Worm (Caenorhabditis elegans) whole organism, mixed stage, embryonic: Measurements from ENCODE around the gene F12E12.1.

Source experiments
- lsy-2 ChIP-seq: fragments of 150-350 bp; optimal IDR thresholded peaks from 2 replicates; lab custom pipeline; 2014; ENCODE audit warnings: missing biosample characterization, missing genetic modification characterization
- sptf-1 ChIP-seq: sonication (generic microtip); optimal IDR thresholded peaks from 2 replicates; lab custom pipeline; 2017; ENCODE audit warnings: mild to moderate bottlenecking, missing genetic modification characterization, moderate library complexity, missing compliant biosample characterization

ce11 chrII:3757499-3757898, 15.8 kb downstream of the F12E12.1 start, which contains the start of gene srx-111:
- no peak for TF ChIP-seq sptf-1 (tag; lab: Kevin White, UChicago)
- TF ChIP-seq lsy-2 (tag; lab: Kevin White, UChicago), result no peak
